Worm (Caenorhabditis elegans) whole organism, late embryonic: ENCODE data around the gene F33C8.2.

Source experiments
- ceh-48 ChIP-seq: sonication (generic microtip); optimal IDR thresholded peaks from 2 replicates; lab custom pipeline; 2016; ENCODE audit warnings: missing genetic modification characterization, inconsistent platforms, missing compliant biosample characterization
- nhr-11 ChIP-seq: fragments of 150-350 bp; optimal IDR thresholded peaks from 2 replicates; lab custom pipeline; 2014; ENCODE audit warnings: missing biosample characterization, missing genetic modification characterization
- tbx-2 ChIP-seq: sonication (generic microtip); optimal IDR thresholded peaks from 2 replicates; lab custom pipeline; 2016; ENCODE audit warnings: missing genetic modification characterization, missing compliant biosample characterization
- unc-55 ChIP-seq: sonication (generic microtip); optimal IDR thresholded peaks from 2 replicates; lab custom pipeline; 2017; ENCODE audit warnings: missing biosample characterization, missing genetic modification reagents, missing genetic modification characterization

ce11 chrX:14737623-14738022, 16.4 kb downstream of the F33C8.2 start:
- no peak for TF ChIP-seq nhr-11
- TF ChIP-seq ceh-48 (tag; lab: Kevin White, UChicago) = no peak
- TF ChIP-seq unc-55 (GFP tag; lab: Kevin White, UChicago) = no peak
- no peak for TF ChIP-seq tbx-2 (tag; lab: Kevin White, UChicago)
